Worm (Caenorhabditis elegans): ENCODE data around the gene srj-26.
"Not testable (repeated sequence)": the region's sequence is repeated elsewhere in the genome, so short reads cannot be mapped to it uniquely, and the experiment has no call there.

The srj-26 gene

ce11 chrV:18420797-18421196 is at the start of gene srj-26:
srj-26 (plus strand) TSS chrV:18421097.
- TF ChIP-seq unc-62 (GFP tag; optimal IDR thresholded peaks at IDR 0.05): no peak

DNA sequence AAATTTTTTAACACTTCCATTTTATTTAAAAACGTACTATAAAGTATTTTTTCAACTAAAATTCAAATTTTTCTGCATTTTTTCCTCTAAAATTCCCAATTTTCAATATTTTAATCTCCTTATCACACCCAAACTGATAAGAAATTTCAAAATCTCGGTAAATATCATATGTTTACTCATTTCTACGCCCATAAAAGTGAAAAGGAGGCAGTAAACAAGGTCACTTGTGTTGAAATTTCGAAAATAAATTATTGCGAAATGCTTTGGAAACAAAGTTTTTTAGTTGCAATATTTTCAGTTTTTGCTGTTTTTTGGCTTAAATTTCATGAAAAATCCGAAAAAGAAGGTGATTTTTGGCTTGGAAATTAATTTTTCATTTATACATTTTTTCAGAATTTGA is 49.3 kb upstream of the srj-26 start, which contains the start of gene C08E8.4:
C08E8.4 (plus strand) TSS at position 268 of the 400 bp plus-strand sequence.
- no peak for TF ChIP-seq unc-62 (GFP tag; optimal IDR thresholded peaks at IDR 0.05)

ce11 chrV:18374194-18374593 is 46.7 kb upstream of the srj-26 start, which contains the start of gene Y51A2B.2:
Y51A2B.2 (plus strand) TSS chrV:18374494.
- no peak for TF ChIP-seq unc-62 (GFP tag; optimal IDR thresholded peaks at IDR 0.05)

DNA sequence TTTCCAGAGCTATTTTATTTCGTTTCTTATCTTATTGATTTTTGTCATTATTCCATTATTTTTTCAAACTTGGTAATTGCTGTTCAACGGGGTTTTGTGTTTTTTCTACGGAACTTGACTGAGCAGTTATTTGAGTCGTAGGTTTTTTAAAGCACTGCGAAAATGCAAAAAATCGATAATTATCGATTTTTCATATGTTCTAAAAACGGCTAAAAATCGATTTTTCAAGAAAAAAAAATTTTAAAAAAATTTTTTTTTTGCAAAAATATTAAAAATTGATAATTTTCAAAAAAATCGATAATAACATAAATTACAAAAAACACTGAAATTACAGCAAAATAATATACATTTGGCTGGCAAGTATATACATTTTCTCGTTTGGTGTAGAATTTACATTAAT is 45.3 kb upstream of the srj-26 start:
- TF ChIP-seq unc-62 (GFP tag; optimal IDR thresholded peaks at IDR 0.05): no peak

- no peak for TF ChIP-seq unc-62 (GFP tag; optimal IDR thresholded peaks at IDR 0.05)
Measured at ce11 chrV:18378819-18379218, 42.1 kb upstream of the srj-26 start, which contains the start of gene Y51A2B.8. Y51A2B.8 (plus strand) TSS chrV:18379119.

- no peak for TF ChIP-seq unc-62 (GFP tag; optimal IDR thresholded peaks at IDR 0.05)
Measured at ce11 chrV:18382590-18382989, 38.3 kb upstream of the srj-26 start, which contains the start of gene nhr-288. nhr-288 (minus strand) TSS chrV:18382690.

DNA sequence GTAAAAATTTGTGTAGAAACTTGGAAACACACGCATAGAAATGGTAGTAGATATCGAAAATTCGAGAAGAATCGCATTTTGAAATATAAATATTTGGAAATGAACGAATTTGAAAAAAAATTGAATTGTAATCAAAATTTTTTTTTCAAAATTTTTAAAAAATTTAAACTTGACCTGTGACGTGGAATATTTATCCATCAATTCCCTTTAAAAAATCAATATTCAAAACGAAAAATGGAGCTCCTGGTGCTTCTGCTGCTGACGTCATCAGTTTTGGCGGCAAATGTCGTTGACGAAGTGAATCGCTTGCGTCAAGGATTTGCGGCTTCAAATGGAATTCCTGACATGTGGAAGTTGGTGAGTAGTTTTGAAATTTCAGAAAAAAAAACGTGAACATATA is 31.9 kb upstream of the srj-26 start, which contains the start of the genes Y51A2B.4 and Y51A2B.5:
Y51A2B.4 (minus strand) TSS at position 101 of the 400 bp plus-strand sequence.
Y51A2B.5 (plus strand) TSS at position 232 of the 400 bp plus-strand sequence.
- no peak for TF ChIP-seq unc-62 (GFP tag; optimal IDR thresholded peaks at IDR 0.05)

DNA sequence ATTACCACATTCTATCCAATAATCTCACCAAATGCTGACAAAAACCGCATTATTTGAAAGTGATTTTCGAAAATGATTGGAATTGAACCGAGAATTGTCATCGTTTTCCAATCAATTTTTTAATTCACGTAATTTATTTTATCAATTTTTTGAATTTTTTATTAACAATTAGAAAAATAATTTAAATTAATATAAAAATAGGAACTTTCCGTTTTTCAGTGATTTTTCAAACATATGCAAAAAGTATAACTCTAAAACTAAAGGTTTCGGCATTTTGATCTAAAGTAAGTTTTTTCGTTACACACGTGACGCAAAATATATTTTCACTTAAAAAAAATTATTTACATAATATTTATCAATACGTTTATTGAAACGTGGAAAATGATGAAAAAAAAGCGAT is 26.7 kb upstream of the srj-26 start, which contains the start of gene Y51A2B.6:
Y51A2B.6 (minus strand) TSS at position 101 of the 400 bp plus-strand sequence.
- TF ChIP-seq unc-62 (GFP tag; optimal IDR thresholded peaks at IDR 0.05): no peak

ce11 chrV:18395649-18396048 is 25.2 kb upstream of the srj-26 start, which contains the start of gene Y51A2B.9:
Y51A2B.9 (minus strand) TSS chrV:18395749.
- TF ChIP-seq unc-62 (GFP tag; optimal IDR thresholded peaks at IDR 0.05): no peak

DNA sequence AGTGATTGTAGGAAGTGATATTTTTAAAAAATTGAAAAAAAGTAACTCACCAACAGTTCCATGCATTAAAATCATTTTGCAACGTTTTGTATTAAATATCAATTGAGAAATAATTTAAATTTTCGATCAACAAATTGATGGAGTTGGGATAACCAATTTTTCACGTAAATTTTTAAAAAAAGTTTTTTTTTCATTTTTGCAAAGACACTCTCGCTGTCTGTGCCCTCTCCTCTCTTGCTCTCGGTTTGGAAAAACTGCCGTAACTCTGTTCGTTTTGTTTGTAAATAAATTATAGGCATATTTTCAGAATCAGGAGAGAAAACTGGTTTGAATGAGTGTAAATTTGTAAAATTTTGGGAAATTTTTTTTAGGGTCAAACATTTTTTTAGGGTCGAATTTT is 23.1 kb upstream of the srj-26 start, which contains the start of gene Y51A2B.16:
Y51A2B.16 (minus strand) TSS at position 101 of the 400 bp plus-strand sequence.
- TF ChIP-seq unc-62 (GFP tag; optimal IDR thresholded peaks at IDR 0.05): no peak

DNA sequence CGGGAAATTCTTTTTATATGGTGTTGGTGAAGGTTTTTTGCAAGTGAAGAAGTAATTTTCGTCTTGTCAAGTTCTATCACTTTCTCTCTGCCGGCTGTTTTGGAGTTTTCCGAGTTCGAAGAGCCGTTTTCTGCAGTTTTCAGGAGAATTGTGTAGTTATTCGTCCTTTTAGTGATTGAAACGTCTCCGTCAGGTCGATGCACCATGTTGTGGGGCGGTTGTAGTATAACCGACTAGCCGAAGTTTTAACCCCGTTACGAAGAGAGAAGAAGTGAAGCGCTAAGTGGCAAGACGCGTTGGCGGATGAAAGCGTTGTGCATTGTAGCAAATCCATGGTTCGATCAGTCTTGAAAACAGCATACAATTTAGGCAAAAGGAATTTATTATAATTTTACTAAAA is 18.2 kb upstream of the srj-26 start:
- TF ChIP-seq unc-62 (GFP tag; optimal IDR thresholded peaks at IDR 0.05): no peak

DNA sequence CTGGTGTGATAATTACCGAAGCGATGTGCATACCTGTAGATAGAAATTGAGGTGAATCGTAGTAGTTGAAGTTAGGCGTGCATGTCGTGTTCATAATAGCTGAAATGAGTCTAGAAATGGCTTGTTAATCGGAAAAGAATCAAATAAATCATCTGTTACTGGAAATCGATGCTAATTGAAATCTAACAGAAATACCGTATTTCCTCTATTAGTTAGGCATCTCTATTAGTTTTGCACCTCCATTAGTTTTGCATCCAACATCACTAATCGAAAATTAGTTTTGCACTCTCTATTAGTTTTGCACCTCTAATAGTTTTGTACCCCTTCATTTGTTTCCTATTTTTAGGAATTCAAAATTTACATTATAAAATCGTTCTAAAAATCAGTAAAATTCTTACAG is 16.1 kb upstream of the srj-26 start, which contains the start of gene srh-209:
srh-209 (minus strand) TSS at position 101 of the 400 bp plus-strand sequence.
- not testable (repeated sequence) for TF ChIP-seq unc-62 (GFP tag; optimal IDR thresholded peaks at IDR 0.05)

- no peak for TF ChIP-seq unc-62 (GFP tag; optimal IDR thresholded peaks at IDR 0.05)
Measured at ce11 chrV:18410142-18410541, 10.8 kb upstream of the srj-26 start, which contains the start of gene srh-207. srh-207 (minus strand) TSS chrV:18410242.

ce11 chrV:18412351-18412750 is 8.5 kb upstream of the srj-26 start:
- no peak for TF ChIP-seq unc-62 (GFP tag; optimal IDR thresholded peaks at IDR 0.05)

- no peak for TF ChIP-seq unc-62 (GFP tag; optimal IDR thresholded peaks at IDR 0.05)
Measured at ce11 chrV:18412887-18413286, 8.0 kb upstream of the srj-26 start, which contains the start of gene ZK262.2. ZK262.2 (minus strand) TSS chrV:18412987.

DNA sequence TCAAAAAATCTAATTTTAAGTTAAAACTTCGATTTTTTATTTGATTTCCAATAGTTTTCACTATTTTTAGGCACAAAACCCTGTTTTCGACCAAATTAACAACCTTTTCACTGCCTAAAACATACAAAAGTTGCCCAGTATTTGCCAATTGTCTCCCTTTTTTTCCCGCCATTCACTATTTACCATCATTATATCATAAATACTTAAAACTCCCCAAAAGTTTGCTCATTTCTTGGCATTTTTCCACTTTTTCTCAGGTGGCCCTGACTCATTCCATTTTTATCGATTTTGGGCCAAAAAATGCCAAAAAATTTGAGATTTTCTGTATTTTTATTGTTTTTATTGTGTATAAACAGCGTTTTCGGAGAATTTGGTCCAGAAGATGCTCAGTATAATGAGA is 6.8 kb upstream of the srj-26 start, which contains the start of gene txt-8:
txt-8 (plus strand) TSS at position 301 of the 400 bp plus-strand sequence.
- no peak for TF ChIP-seq unc-62 (GFP tag; optimal IDR thresholded peaks at IDR 0.05)

- TF ChIP-seq unc-62 (GFP tag; optimal IDR thresholded peaks at IDR 0.05): no peak
Measured at ce11 chrV:18424471-18424870, 3.6 kb downstream of the srj-26 start, which contains the start of gene ZK262.4. ZK262.4 (minus strand) TSS chrV:18424571.
